Fruit fly (Drosophila melanogaster) whole organism, adult: ENCODE results near the gene Erk7.

ENCODE experiments used
- CG11617 ChIP-seq: fragments of 200-800 bp; sonication (Bioruptor generic); optimal IDR thresholded peaks from 2 replicates; lab custom pipeline; 2017; ENCODE audit warnings: mild to moderate bottlenecking, missing biosample characterization, missing genetic modification reagents, missing genetic modification characterization
- CG12768 ChIP-seq: fragments of 200-800 bp; sonication (Bioruptor generic); optimal IDR thresholded peaks from 2 replicates; lab custom pipeline; 2017; ENCODE audit warnings: missing biosample characterization, missing genetic modification characterization, mild to moderate bottlenecking, moderate library complexity, missing genetic modification reagents
- CG14711 ChIP-seq: fragments of 200-800 bp; sonication (Bioruptor generic); optimal IDR thresholded peaks from 2 replicates; lab custom pipeline; 2018; ENCODE audit warnings: missing biosample characterization, mild to moderate bottlenecking, missing genetic modification characterization, moderate library complexity
- CG33017 ChIP-seq: fragments of 200-800 bp; sonication (Bioruptor generic); optimal IDR thresholded peaks from 2 replicates; lab custom pipeline; 2018; ENCODE audit warnings: missing biosample characterization, mild to moderate bottlenecking, missing genetic modification characterization, moderate library complexity
- CG5204 ChIP-seq: fragments of 200-800 bp; sonication (Bioruptor generic); optimal IDR thresholded peaks from 2 replicates; lab custom pipeline; 2016; ENCODE audit warnings: missing biosample characterization, missing genetic modification characterization
- CG7045 ChIP-seq: fragments of 200-800 bp; sonication (Bioruptor generic); optimal IDR thresholded peaks from 2 replicates; lab custom pipeline; 2017; ENCODE audit warnings: missing biosample characterization, mild to moderate bottlenecking, missing genetic modification characterization
- CG7101 ChIP-seq: fragments of 200-800 bp; sonication (Bioruptor generic); optimal IDR thresholded peaks from 2 replicates; lab custom pipeline; 2018; ENCODE audit warnings: missing biosample characterization, mild to moderate bottlenecking, missing genetic modification characterization, moderate library complexity
- Clk ChIP-seq: fragments of 200-800 bp; sonication (Bioruptor generic); optimal IDR thresholded peaks from 2 replicates; lab custom pipeline; 2017; ENCODE audit warnings: missing biosample characterization, missing genetic modification characterization
- Crg-1 ChIP-seq: fragments of 200-800 bp; sonication (Bioruptor generic); optimal IDR thresholded peaks from 2 replicates; lab custom pipeline; 2016; ENCODE audit warnings: missing biosample characterization, missing genetic modification characterization
- Hr96 ChIP-seq: fragments of 200-800 bp; sonication (Bioruptor generic); optimal IDR thresholded peaks from 2 replicates; lab custom pipeline; 2016; ENCODE audit warnings: missing biosample characterization, missing genetic modification characterization
- Mnt ChIP-seq: fragments of 200-800 bp; sonication (Bioruptor generic); optimal IDR thresholded peaks from 2 replicates; lab custom pipeline; 2016; ENCODE audit warnings: missing biosample characterization, mild to moderate bottlenecking, missing genetic modification characterization
- cic ChIP-seq: fragments of 200-800 bp; sonication (Bioruptor generic); optimal IDR thresholded peaks from 2 replicates; lab custom pipeline; 2017; ENCODE audit warnings: missing biosample characterization, mild to moderate bottlenecking, missing genetic modification characterization, moderate library complexity
- ovo ChIP-seq: fragments of 200-800 bp; sonication (Bioruptor generic); optimal IDR thresholded peaks from 2 replicates; lab custom pipeline; 2016; ENCODE audit warnings: missing biosample characterization, missing genetic modification characterization
- tj ChIP-seq: fragments of 200-800 bp; sonication (Bioruptor generic); optimal IDR thresholded peaks from 3 replicates; lab custom pipeline; 2017; ENCODE audit warnings: missing biosample characterization, mild to moderate bottlenecking, missing genetic modification characterization, moderate library complexity

DNA sequence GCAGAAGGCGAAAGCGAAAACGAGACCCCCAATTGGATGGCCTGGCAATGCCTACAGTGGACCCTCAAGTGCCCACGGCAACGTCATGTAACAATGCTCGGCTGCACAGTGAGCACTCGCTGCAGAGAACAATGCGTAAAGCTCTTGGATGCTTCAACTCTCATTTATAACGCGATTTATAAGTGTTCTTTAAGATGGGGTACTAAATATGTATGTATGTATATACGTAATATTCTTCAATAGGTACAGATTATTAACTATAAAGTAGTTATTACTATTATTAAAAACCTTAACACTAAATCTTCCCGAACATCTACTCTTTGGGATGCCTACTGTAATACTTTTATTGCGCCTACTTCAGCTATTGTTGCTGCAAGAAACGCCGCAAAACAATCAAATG, 1.4 kb downstream of the Erk7 start:
- TF ChIP-seq CG33017 (tag; lab: Kevin White, UChicago) (no peak), CG7101 (tag; lab: Kevin White, UChicago) (no peak), CG7045 (no peak), Clk (GFP tag; lab: Kevin White, UChicago) (no peak), Hr96 (GFP tag; lab: Kevin White, UChicago) (no peak), Crg-1 (GFP tag; lab: Kevin White, UChicago) (no peak), CG14711 (tag; lab: Kevin White, UChicago) (no peak), ovo (GFP tag; lab: Kevin White, UChicago) (no peak), CG5204 (GFP tag; lab: Kevin White, UChicago) (no peak), Mnt (GFP tag; lab: Kevin White, UChicago) (no peak), CG11617 (GFP tag; lab: Kevin White, UChicago) (no peak), CG12768 (GFP tag; lab: Kevin White, UChicago) (no peak), tj (GFP tag; lab: Kevin White, UChicago) (no peak), cic (GFP tag; lab: Kevin White, UChicago) (no peak)
